Worm (Caenorhabditis elegans) whole organism, young adult: ENCODE results near the gene ZK666.11.

Source experiments
- F55B11.4 ChIP-seq: sonication (generic microtip); optimal IDR thresholded peaks from 2 replicates; lab custom pipeline; 2016; ENCODE audit warnings: missing compliant biosample characterization, missing genetic modification characterization, borderline replicate concordance; ENCODE audit not compliant: insufficient read depth
- T26A5.8 ChIP-seq: sonication (generic microtip); optimal IDR thresholded peaks from 2 replicates; lab custom pipeline; 2016; ENCODE audit warnings: missing genetic modification characterization, missing compliant biosample characterization
- akir-1 ChIP-seq: fragments of 200-800 bp; sonication (Bioruptor generic); optimal IDR thresholded peaks from 2 replicates; lab custom pipeline; 2018; ENCODE audit warnings: mild to moderate bottlenecking, missing genetic modification characterization, moderate library complexity, missing compliant biosample characterization
- bed-2 ChIP-seq: fragments of 200-800 bp; sonication (Bioruptor generic); IDR thresholded peaks from 2 replicates; pipeline ENCODE4 v1.3.6; 2022; ENCODE audit warnings: missing genetic modification reagents, missing genetic modification characterization, missing compliant biosample characterization
- lsy-27 ChIP-seq: sonication (generic microtip); optimal IDR thresholded peaks from 2 replicates; lab custom pipeline; 2017; ENCODE audit warnings: missing genetic modification characterization, mild to moderate bottlenecking, missing compliant biosample characterization, antibody characterized with exemption, missing genotype, borderline replicate concordance; ENCODE audit not compliant: insufficient read depth
- nhr-179 ChIP-seq: sonication (generic microtip); optimal IDR thresholded peaks from 2 replicates; lab custom pipeline; 2016; ENCODE audit warnings: mild to moderate bottlenecking, missing genetic modification characterization, missing compliant biosample characterization
- pha-4 ChIP-seq: fragments of 150-350 bp; sonication (generic microtip); optimal IDR thresholded peaks from 2 replicates; lab custom pipeline; 2014; ENCODE audit warnings: missing biosample characterization, missing genetic modification reagents, missing genetic modification characterization

DNA sequence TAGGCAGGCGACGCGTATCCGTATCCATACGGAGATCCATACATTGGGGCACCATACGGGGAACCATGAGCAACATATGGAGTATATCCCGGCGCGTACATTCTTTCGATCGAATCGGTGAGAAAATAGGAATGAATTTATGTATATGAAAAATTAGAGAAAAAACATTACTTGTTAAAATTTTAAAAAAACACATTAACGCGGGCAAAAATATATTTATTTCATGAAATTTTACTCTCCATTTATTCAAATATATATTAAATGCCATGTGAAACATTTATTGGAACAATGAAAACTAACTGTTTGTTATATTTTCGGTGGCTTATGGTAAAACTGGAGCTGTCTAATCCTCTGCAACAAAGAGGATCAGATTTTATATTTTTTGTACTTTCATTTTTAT, 10.5 kb upstream of the ZK666.11 start, which contains the start of gene ZK666.2:
- no peak for TF ChIP-seq F55B11.4 (tag; lab: Kevin White, UChicago)
- TF ChIP-seq lsy-27: no peak
- no peak for TF ChIP-seq bed-2 (GFP tag; lab: Robert Waterston, UW)
- TF ChIP-seq pha-4 (tag; lab: Kevin White, UChicago): no peak
- TF ChIP-seq akir-1 (GFP tag; lab: Kevin White, UChicago): no peak
- no peak for TF ChIP-seq T26A5.8
- no peak for TF ChIP-seq nhr-179 (tag; lab: Kevin White, UChicago)
